Worm (Caenorhabditis elegans) whole organism, L4 larva: ENCODE data around the gene F26D2.10.

Experiments
- R02D3.7 ChIP-seq: fragments of 150-350 bp; sonication (generic microtip); optimal IDR thresholded peaks from 3 replicates; lab custom pipeline; 2014; ENCODE audit warnings: missing biosample characterization, missing genetic modification characterization
- Y105C5A.15 ChIP-seq: fragments of 200-800 bp; sonication (Bioruptor generic); IDR thresholded peaks from 2 replicates; pipeline ENCODE4 v1.3.6; 2022; ENCODE audit warnings: missing genetic modification characterization, missing compliant biosample characterization
- Y48G9A.11 ChIP-seq: fragments of 200-800 bp; sonication (Bioruptor generic); IDR thresholded peaks from 2 replicates; pipeline ENCODE4 v1.3.6; 2022; ENCODE audit warnings: missing genetic modification reagents, missing genetic modification characterization, missing compliant biosample characterization
- Y5F2A.4 ChIP-seq: fragments of 200-800 bp; sonication (Bioruptor generic); optimal IDR thresholded peaks from 2 replicates; lab custom pipeline; 2018; ENCODE audit warnings: mild to moderate bottlenecking, missing genetic modification characterization, missing compliant biosample characterization
- ZK337.2 ChIP-seq: fragments of 200-800 bp; sonication (Bioruptor generic); IDR thresholded peaks from 2 replicates; pipeline ENCODE4 v1.3.6; 2022; ENCODE audit warnings: missing genetic modification reagents, missing genetic modification characterization, missing compliant biosample characterization
- aha-1 ChIP-seq: fragments of 150-350 bp; peaks from one replicate; lab custom pipeline; 2014; ENCODE audit warnings: missing biosample characterization, missing genetic modification characterization
- ceh-20 ChIP-seq: fragments of 200-800 bp; sonication (Bioruptor generic); IDR thresholded peaks from 2 replicates; pipeline ENCODE4 v1.3.6; 2022; ENCODE audit warnings: missing genetic modification reagents, missing genetic modification characterization, missing compliant biosample characterization
- ceh-32 ChIP-seq: sonication (generic microtip); optimal IDR thresholded peaks from 2 replicates; lab custom pipeline; 2016; ENCODE audit warnings: mild to moderate bottlenecking, missing genetic modification characterization, missing compliant biosample characterization; ENCODE audit not compliant: poor library complexity
- ceh-44 ChIP-seq: fragments of 200-800 bp; sonication (Bioruptor generic); IDR thresholded peaks from 2 replicates; pipeline ENCODE4 v1.3.6; 2022; ENCODE audit warnings: missing genetic modification reagents, missing genetic modification characterization, missing compliant biosample characterization
- ceh-62 ChIP-seq: sonication (generic microtip); optimal IDR thresholded peaks from 2 replicates; lab custom pipeline; 2017; ENCODE audit warnings: missing biosample characterization, missing genetic modification characterization
- daf-12 ChIP-seq: fragments of 150-350 bp; optimal IDR thresholded peaks from 2 replicates; lab custom pipeline; 2014; ENCODE audit warnings: missing biosample characterization, missing genetic modification reagents, missing genetic modification characterization
- daf-19 ChIP-seq: fragments of 200-800 bp; sonication (Bioruptor generic); conservative IDR thresholded peaks from 2 replicates; pipeline ENCODE4 v1.3.6; 2022; ENCODE audit warnings: missing genetic modification characterization, missing compliant biosample characterization
- daf-8 ChIP-seq: fragments of 200-800 bp; sonication (Bioruptor generic); IDR thresholded peaks from 2 replicates; pipeline ENCODE4 v1.3.6; 2022; ENCODE audit warnings: missing genetic modification characterization, missing compliant biosample characterization
- dmd-6 ChIP-seq: fragments of 200-800 bp; sonication (Bioruptor generic); IDR thresholded peaks from 2 replicates; pipeline ENCODE4 v1.3.6; 2022; ENCODE audit warnings: missing genetic modification reagents, missing genetic modification characterization, missing compliant biosample characterization
- dmd-8 ChIP-seq: fragments of 200-800 bp; sonication (Bioruptor generic); IDR thresholded peaks from 2 replicates; pipeline ENCODE4 v1.3.6; 2022; ENCODE audit warnings: missing genetic modification characterization, missing compliant biosample characterization
- dmd-9 ChIP-seq: fragments of 200-800 bp; sonication (Bioruptor generic); IDR thresholded peaks from 2 replicates; pipeline ENCODE4 v1.3.6; 2022; ENCODE audit warnings: missing genetic modification reagents, missing genetic modification characterization, missing compliant biosample characterization
- egl-27 ChIP-seq: sonication (generic microtip); optimal IDR thresholded peaks from 3 replicates; lab custom pipeline; 2017; ENCODE audit warnings: missing biosample characterization, missing genetic modification reagents, missing genetic modification characterization
- fkh-10 ChIP-seq: fragments of 150-350 bp; optimal IDR thresholded peaks from 2 replicates; lab custom pipeline; 2014; ENCODE audit warnings: missing biosample characterization, missing genetic modification reagents, missing genetic modification characterization
- gei-8 ChIP-seq: fragments of 200-800 bp; sonication (Bioruptor generic); optimal IDR thresholded peaks from 2 replicates; lab custom pipeline; 2018; ENCODE audit warnings: mild to moderate bottlenecking, missing genetic modification characterization, missing compliant biosample characterization
- hlh-11 ChIP-seq: fragments of 200-800 bp; sonication (Bioruptor generic); optimal IDR thresholded peaks from 2 replicates; lab custom pipeline; 2018; ENCODE audit warnings: mild to moderate bottlenecking, missing genetic modification characterization, missing compliant biosample characterization
- hlh-30 ChIP-seq: sonication (generic microtip); optimal IDR thresholded peaks from 2 replicates; lab custom pipeline; 2017; ENCODE audit warnings: antibody characterized with exemption, mild to moderate bottlenecking, missing genetic modification characterization, missing compliant biosample characterization; ENCODE audit not compliant: insufficient read depth
- lin-15B ChIP-seq: fragments of 150-350 bp; sonication (generic microtip); optimal IDR thresholded peaks from 3 replicates; lab custom pipeline; 2014; ENCODE audit warnings: missing biosample characterization, missing genetic modification characterization
- lin-29 ChIP-seq: fragments of 200-800 bp; sonication (Bioruptor generic); IDR thresholded peaks from 2 replicates; pipeline ENCODE4 v1.3.6; 2022; ENCODE audit warnings: missing genetic modification reagents, missing genetic modification characterization, missing compliant biosample characterization
- lin-38 ChIP-seq: fragments of 200-800 bp; sonication (Bioruptor generic); IDR thresholded peaks from 2 replicates; pipeline ENCODE4 v1.3.6; 2022; ENCODE audit warnings: missing genetic modification reagents, missing genetic modification characterization, missing compliant biosample characterization
- lin-39 ChIP-seq: fragments of 150-350 bp; optimal IDR thresholded peaks from 2 replicates; lab custom pipeline; 2014; ENCODE audit warnings: missing biosample characterization, missing genetic modification reagents, missing genetic modification characterization
- madf-5 ChIP-seq, 2 experiments: fragments of 200-800 bp; sonication (Bioruptor generic); IDR thresholded peaks; 2 replicates each; pipeline ENCODE4 v1.3.6; 2022; ENCODE audit warnings: missing compliant biosample characterization in 2 of 2, missing genetic modification characterization in 2 of 2
- madf-9 ChIP-seq: fragments of 200-800 bp; sonication (Bioruptor generic); conservative IDR thresholded peaks from 2 replicates; pipeline ENCODE4 v1.3.6; 2022; ENCODE audit warnings: missing genetic modification reagents, missing genetic modification characterization, missing compliant biosample characterization
- mdl-1 ChIP-seq, 2 experiments: fragments of 150-350 bp in 1 of 2; sonication (generic microtip) in 1 of 2; optimal IDR thresholded peaks; 2 replicates each; lab custom pipeline; 2014 to 2017; ENCODE audit warnings: missing biosample characterization in 2 of 2, missing genetic modification characterization in 2 of 2
- mdt-29 ChIP-seq: fragments of 200-800 bp; sonication (Bioruptor generic); IDR thresholded peaks from 2 replicates; pipeline ENCODE4 v1.3.6; 2022; ENCODE audit warnings: missing genetic modification reagents, missing genetic modification characterization, missing compliant biosample characterization
- mep-1 ChIP-seq: fragments of 150-350 bp; sonication (generic microtip); optimal IDR thresholded peaks from 3 replicates; lab custom pipeline; 2014; ENCODE audit warnings: missing biosample characterization, missing genetic modification characterization
- mes-2 ChIP-seq: sonication (generic microtip); optimal IDR thresholded peaks from 2 replicates; lab custom pipeline; 2016; ENCODE audit warnings: missing genotype, mild to moderate bottlenecking, missing genetic modification characterization, missing compliant biosample characterization; ENCODE audit not compliant: poor library complexity, severe bottlenecking
- mxl-3 ChIP-seq: fragments of 200-800 bp; sonication (Bioruptor generic); optimal IDR thresholded peaks from 2 replicates; lab custom pipeline; 2018; ENCODE audit warnings: mild to moderate bottlenecking, missing genetic modification characterization, missing compliant biosample characterization
- nhr-11 ChIP-seq: fragments of 150-350 bp; optimal IDR thresholded peaks from 2 replicates; lab custom pipeline; 2014; ENCODE audit warnings: missing biosample characterization, missing genetic modification characterization
- nhr-25 ChIP-seq: sonication (generic microtip); optimal IDR thresholded peaks from 2 replicates; lab custom pipeline; 2017; ENCODE audit warnings: missing genetic modification characterization, mild to moderate bottlenecking, missing compliant biosample characterization, antibody characterized with exemption, moderate library complexity, borderline replicate concordance; ENCODE audit not compliant: insufficient read depth
- nhr-28 ChIP-seq: fragments of 150-350 bp; optimal IDR thresholded peaks from 2 replicates; lab custom pipeline; 2014; ENCODE audit warnings: missing biosample characterization, missing genetic modification characterization
- nhr-77 ChIP-seq: fragments of 150-350 bp; optimal IDR thresholded peaks from 2 replicates; lab custom pipeline; 2014; ENCODE audit warnings: missing biosample characterization, missing genetic modification characterization
- pqm-1 ChIP-seq: sonication (generic microtip); optimal IDR thresholded peaks from 2 replicates; lab custom pipeline; 2017; ENCODE audit warnings: missing biosample characterization, missing genetic modification characterization
- set-16 ChIP-seq: fragments of 200-800 bp; sonication (Bioruptor generic); IDR thresholded peaks from 2 replicates; pipeline ENCODE4 v1.3.6; 2022; ENCODE audit warnings: missing genetic modification reagents, missing genetic modification characterization, missing compliant biosample characterization
- snpc-1.2 ChIP-seq: fragments of 200-800 bp; sonication (Bioruptor generic); IDR thresholded peaks from 2 replicates; pipeline ENCODE4 v1.3.6; 2022; ENCODE audit warnings: missing genetic modification reagents, missing genetic modification characterization, missing compliant biosample characterization
- spr-1 ChIP-seq: sonication (generic microtip); optimal IDR thresholded peaks from 2 replicates; lab custom pipeline; 2016; ENCODE audit warnings: mild to moderate bottlenecking, missing genetic modification characterization, missing compliant biosample characterization
- tra-1 ChIP-seq: fragments of 200-800 bp; sonication (Bioruptor generic); IDR thresholded peaks from 2 replicates; pipeline ENCODE4 v1.3.6; 2022; ENCODE audit warnings: missing genetic modification reagents, missing genetic modification characterization, missing compliant biosample characterization
- unc-39 ChIP-seq: sonication (generic microtip); optimal IDR thresholded peaks from 2 replicates; lab custom pipeline; 2017; ENCODE audit warnings: missing biosample characterization, missing genetic modification characterization
- unc-62 ChIP-seq, 3 experiments: fragments of 150-350 bp in 1 of 3; sonication (generic microtip); optimal IDR thresholded peaks in 2 of 3; peaks in 1 of 3; 1 replicate in 1 of 3; 2 replicates in 2 of 3; lab custom pipeline; 2014 to 2017; ENCODE audit warnings: missing biosample characterization in 3 of 3, missing genetic modification characterization in 3 of 3, missing genetic modification reagents in 3 of 3, missing genotype in 1 of 3
- zag-1 ChIP-seq: fragments of 150-350 bp; optimal IDR thresholded peaks from 2 replicates; lab custom pipeline; 2014; ENCODE audit warnings: missing biosample characterization, missing genetic modification characterization
- zip-2 ChIP-seq: fragments of 150-350 bp; optimal IDR thresholded peaks from 2 replicates; lab custom pipeline; 2014; ENCODE audit warnings: missing biosample characterization, missing genetic modification characterization

F26D2.10 gene

ce11 chrV:16406357-16406756, 23.0 kb downstream of the F26D2.10 start:
- peak in 1 of 2 experiments; percentile 70 for TF ChIP-seq unc-62 (GFP tag; optimal IDR thresholded peaks at IDR 0.05 in 1 of 2; lab: Kevin White, UChicago)
- no peak for TF ChIP-seq unc-62 (tag; optimal IDR thresholded peaks at IDR 0.05; lab: Kevin White, UChicago)
- TF ChIP-seq mes-2 = no peak
- TF ChIP-seq ceh-62 (tag; lab: Kevin White, UChicago) = no peak
- TF ChIP-seq Y5F2A.4 (GFP tag; lab: Kevin White, UChicago) = no peak
- TF ChIP-seq, all 104 proteins: peak for 1

- no peak for TF ChIP-seq egl-27 (tag; lab: Kevin White, UChicago)
- peak; percentile 75 for TF ChIP-seq lin-38 (GFP tag; lab: Robert Waterston, UW)
- no peak for TF ChIP-seq ZK337.2 (GFP tag; lab: Robert Waterston, UW)
- TF ChIP-seq nhr-11 (tag; lab: Kevin White, UChicago) = no peak
Observed at ce11 chrV:16405366-16405765, 24.0 kb downstream of the F26D2.10 start.

- TF ChIP-seq hlh-30 (tag; lab: Kevin White, UChicago) = no peak
- TF ChIP-seq gei-8 (GFP tag; lab: Kevin White, UChicago) = no peak
- no peak for TF ChIP-seq mep-1 (tag; lab: Kevin White, UChicago)
- no peak for TF ChIP-seq pqm-1 (tag; lab: Kevin White, UChicago)
- no peak for TF ChIP-seq daf-12 (tag; lab: Kevin White, UChicago)
- TF ChIP-seq lin-39 (tag; lab: Kevin White, UChicago) = no peak
- TF ChIP-seq zag-1 = no peak
- no peak for TF ChIP-seq lin-29
- TF ChIP-seq dmd-8 (GFP tag; lab: Robert Waterston, UW) = no peak
- no peak for TF ChIP-seq madf-9 (GFP tag; lab: Robert Waterston, UW)
- TF ChIP-seq hlh-11 (tag; lab: Kevin White, UChicago) = no peak
- no peak for TF ChIP-seq daf-19
- no peak for TF ChIP-seq aha-1
- TF ChIP-seq R02D3.7 = no peak
- TF ChIP-seq mdl-1 (tag; optimal IDR thresholded peaks at IDR 0.05; lab: Kevin White, UChicago) = no peak
- TF ChIP-seq unc-39 (tag; lab: Kevin White, UChicago) = no peak
- TF ChIP-seq nhr-77 (tag; lab: Kevin White, UChicago) = no peak
- no peak for TF ChIP-seq fkh-10 (GFP tag; lab: Kevin White, UChicago)
- TF ChIP-seq mdt-29 (GFP tag; lab: Robert Waterston, UW) = no peak
- no peak for TF ChIP-seq lin-15B (tag; lab: Kevin White, UChicago)
Observed at ce11 chrV:16403974-16404373, 25.4 kb downstream of the F26D2.10 start, which contains the start of gene syp-1. TSS of gene syp-1 (plus strand) at chrV:16404274.

- TF ChIP-seq Y5F2A.4 (GFP tag; lab: Kevin White, UChicago) = no peak
- no peak for TF ChIP-seq mxl-3 (GFP tag; lab: Kevin White, UChicago)
- no peak for TF ChIP-seq Y105C5A.15 (GFP tag; lab: Robert Waterston, UW)
- TF ChIP-seq tra-1 = peak; percentile 59; the same call in 1 of the 2 replicates
- TF ChIP-seq dmd-6 = peak; percentile 75
- no peak for TF ChIP-seq nhr-28
- TF ChIP-seq aha-1 = peak; percentile 66
- TF ChIP-seq ceh-20 (GFP tag; lab: Robert Waterston, UW) = no peak
- TF ChIP-seq dmd-9 (GFP tag; lab: Robert Waterston, UW) = peak; percentile 89
- 0 out of 2 replicates have a peak, but pooled peaks have one; percentile 32 for TF ChIP-seq snpc-1.2
- peak in 1 of 2 experiments; percentile 76; a peak in 1 of 4 replicates for TF ChIP-seq madf-5 (GFP tag; IDR thresholded peaks at IDR 0.05; lab: Robert Waterston, UW)
- TF ChIP-seq ceh-32 (tag; lab: Kevin White, UChicago) = no peak
- TF ChIP-seq zip-2 = no peak
- no peak for TF ChIP-seq gei-8 (GFP tag; lab: Kevin White, UChicago)
- no peak for TF ChIP-seq daf-8 (GFP tag; lab: Robert Waterston, UW)
- TF ChIP-seq unc-62 (GFP tag; optimal IDR thresholded peaks at IDR 0.05 in 1 of 2; lab: Kevin White, UChicago) = no peak
- no peak for TF ChIP-seq unc-62 (tag; optimal IDR thresholded peaks at IDR 0.05; lab: Kevin White, UChicago)
- no peak for TF ChIP-seq nhr-77 (tag; lab: Kevin White, UChicago)
- no peak for TF ChIP-seq spr-1 (tag; lab: Kevin White, UChicago)
- no peak for TF ChIP-seq nhr-25 (tag; lab: Kevin White, UChicago)
- TF ChIP-seq mdl-1 (tag; optimal IDR thresholded peaks at IDR 0.05; lab: Kevin White, UChicago) = no peak
- no peak for TF ChIP-seq set-16
- peak; percentile 61; the same call in 1 of the 2 replicates for TF ChIP-seq ceh-44 (GFP tag; lab: Robert Waterston, UW)
- TF ChIP-seq Y48G9A.11 (GFP tag; lab: Robert Waterston, UW) = peak; percentile 44; the same call in 1 of the 2 replicates
Observed at ce11 chrV:16401519-16401918, 27.9 kb downstream of the F26D2.10 start, which contains the start of gene F13A7.14. TSS of gene F13A7.14 (plus strand) at chrV:16401891.
